Worm (Caenorhabditis elegans) whole organism, young adult: ENCODE data around the gene fipr-12.

ENCODE experiments used
- ama-1 ChIP-seq, 3 experiments: fragments of 150-350 bp in 1 of 3; sonication (generic microtip) in 2 of 3; optimal IDR thresholded peaks; 2 replicates each; lab custom pipeline; 2014 to 2018; ENCODE audit warnings: missing biosample characterization in 2 of 3, missing genetic modification characterization in 2 of 3, missing genetic modification reagents in 2 of 3
- ceh-79 ChIP-seq: sonication (generic microtip); optimal IDR thresholded peaks from 2 replicates; lab custom pipeline; 2017; ENCODE audit warnings: mild to moderate bottlenecking, missing genetic modification characterization, missing compliant biosample characterization
- lin-54 ChIP-seq: fragments of 200-800 bp; sonication (Bioruptor generic); optimal IDR thresholded peaks from 2 replicates; lab custom pipeline; 2018; ENCODE audit warnings: mild to moderate bottlenecking, missing genetic modification characterization, missing compliant biosample characterization

- TF ChIP-seq lin-54 (no peak), ceh-79 (tag; lab: Kevin White, UChicago) (no peak), ama-1 (optimal IDR thresholded peaks at IDR 0.05; lab: Kevin White, UChicago) (no peak), ama-1 (GFP tag; optimal IDR thresholded peaks at IDR 0.05; lab: Kevin White, UChicago) (no peak)
Observed at ce11 chrV:9978425-9978824, 35.3 kb downstream of the fipr-12 start.
